Fruit fly (Drosophila melanogaster) whole organism, embryonic: ENCODE measurements around the gene ClpP.
A peak's percentile ranks its signal among the peaks of the same experiment; 100 is the strongest.

Source experiments
- ATbp ChIP-seq: fragments of 200-800 bp; sonication (Bioruptor generic); optimal IDR thresholded peaks from 2 replicates; lab custom pipeline; 2017; ENCODE audit warnings: missing biosample characterization, mild to moderate bottlenecking, missing genetic modification characterization, missing genetic modification reagents
- Bdp1 ChIP-seq: fragments of 200-800 bp; sonication (Bioruptor generic); optimal IDR thresholded peaks from 3 replicates; lab custom pipeline; 2016; ENCODE audit warnings: missing biosample characterization, missing genetic modification characterization
- CG10462 ChIP-seq: fragments of 200-800 bp; sonication (Bioruptor generic); optimal IDR thresholded peaks from 2 replicates; lab custom pipeline; 2016; ENCODE audit warnings: missing biosample characterization, missing genetic modification characterization
- CG10979 ChIP-seq: fragments of 200-800 bp; sonication (Bioruptor generic); optimal IDR thresholded peaks from 2 replicates; lab custom pipeline; 2018; ENCODE audit warnings: missing biosample characterization, mild to moderate bottlenecking, missing genetic modification characterization, moderate library complexity
- CG11723 ChIP-seq: fragments of 200-800 bp; sonication (Bioruptor generic); optimal IDR thresholded peaks from 2 replicates; lab custom pipeline; 2017; ENCODE audit warnings: missing biosample characterization, mild to moderate bottlenecking, missing genetic modification characterization
- CG13894 ChIP-seq: fragments of 200-800 bp; sonication (Bioruptor generic); optimal IDR thresholded peaks from 3 replicates; lab custom pipeline; 2018; ENCODE audit warnings: missing biosample characterization, mild to moderate bottlenecking, missing genetic modification characterization, moderate library complexity
- CG14710 ChIP-seq: fragments of 200-800 bp; sonication (Bioruptor generic); optimal IDR thresholded peaks from 3 replicates; lab custom pipeline; 2019; ENCODE audit warnings: missing biosample characterization, mild to moderate bottlenecking, missing genetic modification characterization, moderate library complexity
- CG1529 ChIP-seq: fragments of 200-800 bp; sonication (Bioruptor generic); optimal IDR thresholded peaks from 3 replicates; lab custom pipeline; 2018; ENCODE audit warnings: missing biosample characterization, missing genetic modification characterization
- CG1603 ChIP-seq: fragments of 200-800 bp; sonication (Bioruptor generic); optimal IDR thresholded peaks from 2 replicates; lab custom pipeline; 2019; ENCODE audit warnings: missing biosample characterization, mild to moderate bottlenecking, missing genetic modification characterization, moderate library complexity
- CG17802 ChIP-seq: fragments of 200-800 bp; sonication (Bioruptor generic); optimal IDR thresholded peaks from 2 replicates; lab custom pipeline; 2018; ENCODE audit warnings: missing biosample characterization, mild to moderate bottlenecking, missing genetic modification characterization, moderate library complexity
- CG1832 ChIP-seq: fragments of 200-800 bp; sonication (Bioruptor generic); optimal IDR thresholded peaks from 2 replicates; lab custom pipeline; 2017; ENCODE audit warnings: missing biosample characterization, mild to moderate bottlenecking, missing genetic modification characterization, inconsistent platforms
- CG18599 ChIP-seq: fragments of 200-800 bp; sonication (Bioruptor generic); optimal IDR thresholded peaks from 3 replicates; lab custom pipeline; 2017; ENCODE audit warnings: missing biosample characterization, missing genetic modification characterization, mild to moderate bottlenecking, moderate library complexity, missing genetic modification reagents
- CG30020 ChIP-seq: fragments of 200-800 bp; optimal IDR thresholded peaks from 2 replicates; lab custom pipeline; 2019; ENCODE audit warnings: missing biosample characterization, mild to moderate bottlenecking, missing genetic modification characterization, moderate library complexity
- CG3065 ChIP-seq: fragments of 200-800 bp; sonication (Bioruptor generic); optimal IDR thresholded peaks from 2 replicates; lab custom pipeline; 2016; ENCODE audit warnings: missing biosample characterization, missing genetic modification characterization
- CG3407 ChIP-seq: fragments of 200-800 bp; sonication (Bioruptor generic); optimal IDR thresholded peaks from 2 replicates; lab custom pipeline; 2018; ENCODE audit warnings: missing biosample characterization, mild to moderate bottlenecking, missing genetic modification characterization
- CG4404 ChIP-seq: fragments of 200-800 bp; sonication (Bioruptor generic); IDR thresholded peaks from 2 replicates; pipeline ENCODE4 v1.3.6; 2022; ENCODE audit warnings: missing biosample characterization, missing genetic modification characterization
- CG6791 ChIP-seq: fragments of 200-800 bp; sonication (Bioruptor generic); IDR thresholded peaks from 3 replicates; pipeline ENCODE4 v1.3.6; 2022; ENCODE audit warnings: missing biosample characterization, missing genetic modification characterization; ENCODE audit not compliant: partially characterized antibody
- CG6854 ChIP-seq: fragments of 200-800 bp; sonication (Bioruptor generic); optimal IDR thresholded peaks from 3 replicates; lab custom pipeline; 2017; ENCODE audit warnings: missing biosample characterization, mild to moderate bottlenecking, missing genetic modification characterization
- CoRest ChIP-seq: fragments of 200-800 bp; sonication (Bioruptor generic); optimal IDR thresholded peaks from 3 replicates; lab custom pipeline; 2018; ENCODE audit warnings: missing biosample characterization, mild to moderate bottlenecking, missing genetic modification characterization, moderate library complexity
- Dp ChIP-seq: fragments of 200-800 bp; sonication (Bioruptor generic); optimal IDR thresholded peaks from 2 replicates; lab custom pipeline; 2018; ENCODE audit warnings: missing biosample characterization, mild to moderate bottlenecking, missing genetic modification characterization, moderate library complexity
- Dref ChIP-seq: fragments of 200-800 bp; sonication (Bioruptor generic); IDR thresholded peaks from 2 replicates; pipeline ENCODE4 v1.3.6; 2022; ENCODE audit warnings: missing biosample characterization, missing genetic modification characterization
- E2f2 ChIP-seq: fragments of 200-800 bp; sonication (Bioruptor generic); IDR thresholded peaks from 2 replicates; pipeline ENCODE4 v1.3.6; 2022; ENCODE audit warnings: missing biosample characterization, missing genetic modification characterization
- H2.0 ChIP-seq: fragments of 200-800 bp; sonication (Bioruptor generic); IDR thresholded peaks from 2 replicates; pipeline ENCODE4 v1.3.6; 2022; ENCODE audit warnings: missing biosample characterization, missing genetic modification characterization
- HLH54F ChIP-seq: fragments of 200-800 bp; sonication (Bioruptor generic); optimal IDR thresholded peaks from 3 replicates; lab custom pipeline; 2016; ENCODE audit warnings: missing biosample characterization, missing genetic modification characterization
- Lhr ChIP-seq: fragments of 200-800 bp; sonication (Bioruptor generic); optimal IDR thresholded peaks from 3 replicates; lab custom pipeline; 2017; ENCODE audit warnings: mild to moderate bottlenecking, missing biosample characterization, missing genetic modification reagents, missing genetic modification characterization
- Lim3 ChIP-seq: fragments of 200-800 bp; sonication (Bioruptor generic); IDR thresholded peaks from 2 replicates; pipeline ENCODE4 v1.3.6; 2022; ENCODE audit warnings: missing biosample characterization, missing genetic modification characterization
- Myb ChIP-seq: fragments of 200-800 bp; sonication (Bioruptor generic); optimal IDR thresholded peaks from 2 replicates; lab custom pipeline; 2016; ENCODE audit warnings: missing biosample characterization, missing genetic modification characterization
- Scr ChIP-seq: fragments of 200-800 bp; sonication (Bioruptor generic); IDR thresholded peaks from 2 replicates; pipeline ENCODE4 v1.3.6; 2022; ENCODE audit warnings: missing biosample characterization, missing genetic modification characterization; ENCODE audit not compliant: partially characterized antibody
- Sox102F ChIP-seq: fragments of 200-800 bp; sonication (Bioruptor generic); optimal IDR thresholded peaks from 2 replicates; lab custom pipeline; 2018; ENCODE audit warnings: missing biosample characterization, mild to moderate bottlenecking, missing genetic modification characterization, moderate library complexity
- Usf ChIP-seq: fragments of 200-800 bp; sonication (Bioruptor generic); optimal IDR thresholded peaks from 2 replicates; lab custom pipeline; 2017; ENCODE audit warnings: missing genotype, missing biosample characterization, missing genetic modification characterization
- br ChIP-seq: fragments of >200 bp; optimal IDR thresholded peaks from 2 replicates; lab custom pipeline; 2017
- bsh ChIP-seq, 2 experiments: fragments of 200-800 bp; sonication (Bioruptor generic); optimal IDR thresholded peaks; 2 replicates each; lab custom pipeline; 2017 to 2018; ENCODE audit warnings: mild to moderate bottlenecking in 2 of 2, missing biosample characterization in 2 of 2, missing genetic modification characterization in 2 of 2, moderate library complexity in 1 of 2
- da ChIP-seq: fragments of 200-800 bp; sonication (Bioruptor generic); optimal IDR thresholded peaks from 2 replicates; lab custom pipeline; 2016; ENCODE audit warnings: missing biosample characterization, missing genetic modification characterization
- dmrt99B ChIP-seq: fragments of 200-800 bp; sonication (Bioruptor generic); optimal IDR thresholded peaks from 2 replicates; lab custom pipeline; 2018; ENCODE audit warnings: missing biosample characterization, mild to moderate bottlenecking, missing genetic modification characterization, moderate library complexity
- dysf ChIP-seq: fragments of 200-800 bp; sonication (Bioruptor generic); IDR thresholded peaks from 3 replicates; pipeline ENCODE4 v1.3.6; 2022; ENCODE audit warnings: missing biosample characterization, missing genetic modification characterization
- esg ChIP-seq: fragments of 200-800 bp; sonication (Bioruptor generic); conservative IDR thresholded peaks from 2 replicates; pipeline ENCODE4 v1.3.6; 2022; ENCODE audit warnings: missing biosample characterization, missing genetic modification characterization
- her ChIP-seq: fragments of 200-800 bp; sonication (Bioruptor generic); optimal IDR thresholded peaks from 2 replicates; lab custom pipeline; 2016; ENCODE audit warnings: missing biosample characterization, missing genetic modification characterization
- kah ChIP-seq: fragments of 200-800 bp; sonication (Bioruptor generic); optimal IDR thresholded peaks from 2 replicates; lab custom pipeline; 2018; ENCODE audit warnings: missing biosample characterization, mild to moderate bottlenecking, missing genetic modification characterization
- nerfin-1 ChIP-seq: fragments of 200-800 bp; sonication (Bioruptor generic); optimal IDR thresholded peaks from 3 replicates; lab custom pipeline; 2019; ENCODE audit warnings: missing biosample characterization, mild to moderate bottlenecking, missing genetic modification characterization, moderate library complexity
- pb ChIP-seq: fragments of 200-800 bp; sonication (Bioruptor generic); optimal IDR thresholded peaks from 3 replicates; lab custom pipeline; 2016; ENCODE audit warnings: missing biosample characterization, missing genetic modification characterization
- pfk ChIP-seq: fragments of 200-800 bp; sonication (Bioruptor generic); optimal IDR thresholded peaks from 2 replicates; lab custom pipeline; 2018; ENCODE audit warnings: missing biosample characterization, mild to moderate bottlenecking, missing genetic modification characterization, moderate library complexity
- phol ChIP-seq: fragments of 200-800 bp; sonication (Bioruptor generic); optimal IDR thresholded peaks from 3 replicates; lab custom pipeline; 2018; ENCODE audit warnings: missing biosample characterization, mild to moderate bottlenecking, missing genetic modification characterization, moderate library complexity
- ro ChIP-seq: fragments of 200-800 bp; sonication (Bioruptor generic); IDR thresholded peaks from 2 replicates; pipeline ENCODE4 v1.3.6; 2022; ENCODE audit warnings: missing biosample characterization, missing genetic modification characterization
- sna ChIP-seq: fragments of 200-800 bp; sonication (Bioruptor generic); IDR thresholded peaks from 2 replicates; pipeline ENCODE4 v1.3.6; 2022; ENCODE audit warnings: missing biosample characterization, missing genetic modification characterization; ENCODE audit not compliant: partially characterized antibody
- stwl ChIP-seq: fragments of 200-800 bp; sonication (Bioruptor generic); optimal IDR thresholded peaks from 3 replicates; lab custom pipeline; 2018; ENCODE audit warnings: missing biosample characterization, mild to moderate bottlenecking, missing genetic modification characterization, moderate library complexity
- tap ChIP-seq: fragments of 200-800 bp; optimal IDR thresholded peaks from 3 replicates; lab custom pipeline; 2019; ENCODE audit warnings: missing biosample characterization, mild to moderate bottlenecking, missing genetic modification characterization, moderate library complexity
- ttk ChIP-seq: fragments of 200-800 bp; sonication (Bioruptor generic); IDR thresholded peaks from 2 replicates; pipeline ENCODE4 v2.1.2; 2022; ENCODE audit warnings: missing biosample characterization, missing genetic modification characterization
- unc-4 ChIP-seq: fragments of 200-800 bp; sonication (Bioruptor generic); IDR thresholded peaks from 2 replicates; pipeline ENCODE4 v1.3.6; 2022; ENCODE audit warnings: missing biosample characterization, missing genetic modification characterization; ENCODE audit not compliant: partially characterized antibody
- vnd ChIP-seq: fragments of 200-800 bp; sonication (Bioruptor generic); IDR thresholded peaks from 3 replicates; pipeline ENCODE4 v1.3.6; 2022; ENCODE audit warnings: missing biosample characterization, missing genetic modification characterization; ENCODE audit not compliant: partially characterized antibody
- vvl ChIP-seq: fragments of 200-800 bp; sonication (Bioruptor generic); IDR thresholded peaks from 2 replicates; pipeline ENCODE4 v1.3.6; 2022; ENCODE audit warnings: missing biosample characterization, missing genetic modification characterization

The ClpP gene

DNA sequence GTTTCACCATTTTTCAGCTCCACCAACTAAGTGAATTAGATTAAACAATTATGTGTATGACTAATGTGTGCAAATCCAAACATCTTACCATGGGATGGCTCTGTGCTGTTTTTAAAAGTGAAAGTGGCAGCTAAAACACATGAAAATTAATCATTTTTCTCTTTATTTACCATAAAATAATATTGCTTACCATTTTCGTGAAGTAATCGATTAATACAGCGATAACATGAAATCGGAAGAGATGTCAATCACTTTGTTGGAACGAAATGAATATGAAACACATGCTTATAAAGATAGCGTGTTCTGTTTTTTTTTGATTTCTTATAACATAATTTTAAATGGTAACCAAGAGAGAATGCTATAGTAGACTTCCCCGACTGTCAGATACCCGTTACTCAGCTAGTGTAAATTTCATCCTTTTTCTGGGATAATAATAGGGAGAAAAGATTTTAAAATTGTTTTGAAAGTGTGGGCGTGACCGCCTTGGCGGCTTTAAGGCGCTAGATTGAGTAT is 47.3 kb downstream of the ClpP start (continued):
- TF ChIP-seq stwl (tag; lab: Kevin White, UChicago) (peak; percentile 10), CG14710 (tag; lab: Kevin White, UChicago) (peak; percentile 1), Lhr (GFP tag; lab: Kevin White, UChicago) (no peak), CG3407 (no peak), CG10462 (GFP tag; lab: Kevin White, UChicago) (no peak), H2.0 (GFP tag; lab: Robert Waterston, UW) (no peak), tap (tag; lab: Kevin White, UChicago) (no peak), CG10979 (tag; lab: Kevin White, UChicago) (no peak), CG1529 (GFP tag; lab: Kevin White, UChicago) (no peak), CG13894 (tag; lab: Kevin White, UChicago) (no peak), unc-4 (GFP tag; lab: Robert Waterston, UW) (peak; percentile 56; the same call in 1 of the 2 replicates), Myb (GFP tag; lab: Kevin White, UChicago) (no peak), vnd (GFP tag; lab: Robert Waterston, UW) (0 out of 3 replicates have a peak, but pooled peaks have one; percentile 38), Lim3 (no peak), pfk (peak; percentile 92), CG11723 (GFP tag; lab: Kevin White, UChicago) (peak; percentile 49), CG6854 (GFP tag; lab: Kevin White, UChicago) (no peak), dmrt99B (tag; lab: Kevin White, UChicago) (no peak), CG18599 (no peak), Usf (GFP tag; lab: Kevin White, UChicago) (no peak), CG17802 (tag; lab: Kevin White, UChicago) (peak; percentile 25), HLH54F (GFP tag; lab: Kevin White, UChicago) (no peak), kah (GFP tag; lab: Kevin White, UChicago) (no peak), br (lab: Kevin White, UChicago) (no peak), CG3065 (GFP tag; lab: Kevin White, UChicago) (peak; percentile 95), ttk (GFP tag; lab: Robert Waterston, UW) (no peak), her (GFP tag; lab: Kevin White, UChicago) (no peak), vvl (no peak), Dref (GFP tag; lab: Robert Waterston, UW) (peak; percentile 67), pb (GFP tag; lab: Kevin White, UChicago) (no peak), da (no peak), Scr (GFP tag; lab: Robert Waterston, UW) (peak; percentile 63), dysf (GFP tag; lab: Robert Waterston, UW) (no peak), ro (GFP tag; lab: Robert Waterston, UW) (no peak), esg (GFP tag; lab: Robert Waterston, UW) (no peak), CoRest (no peak), Dp (GFP tag; lab: Kevin White, UChicago) (no peak), CG1832 (GFP tag; lab: Kevin White, UChicago) (no peak), bsh (GFP tag; optimal IDR thresholded peaks at IDR 0.05; lab: Kevin White, UChicago) (no peak), CG1603 (tag; lab: Kevin White, UChicago) (peak; percentile 91), CG4404 (no peak), Sox102F (GFP tag; lab: Kevin White, UChicago) (no peak), ATbp (GFP tag; lab: Kevin White, UChicago) (no peak), CG30020 (tag; lab: Kevin White, UChicago) (peak; percentile 95), nerfin-1 (tag; lab: Kevin White, UChicago) (no peak), Bdp1 (GFP tag; lab: Kevin White, UChicago) (no peak), CG6791 (peak; percentile 32; the same call in 1 of the 3 replicates), phol (tag; lab: Kevin White, UChicago) (peak; percentile 13), sna (GFP tag; lab: Robert Waterston, UW) (peak; percentile 58; the same call in 1 of the 2 replicates), E2f2 (GFP tag; lab: Robert Waterston, UW) (no peak; the same call in 1 of the 2 replicates)
